Worm (Caenorhabditis elegans) whole organism, L4 larva: ENCODE results near the gene C16C8.25.
A peak's percentile ranks its signal among the peaks of the same experiment; 100 is the strongest.

Experiments
- D1046.2 ChIP-seq: fragments of 200-800 bp; sonication (Bioruptor generic); IDR thresholded peaks from 2 replicates; pipeline ENCODE4 v1.3.6; 2022; ENCODE audit warnings: missing genetic modification characterization, missing compliant biosample characterization
- F37D6.2 ChIP-seq: sonication (generic microtip); optimal IDR thresholded peaks from 2 replicates; lab custom pipeline; 2016; ENCODE audit warnings: mild to moderate bottlenecking, missing genetic modification characterization, missing compliant biosample characterization
- F44E2.7 ChIP-seq: fragments of 200-800 bp; sonication (Bioruptor generic); IDR thresholded peaks from 2 replicates; pipeline ENCODE4 v2.1.2; 2022; ENCODE audit warnings: missing genetic modification characterization, missing compliant biosample characterization
- R02D3.7 ChIP-seq: fragments of 150-350 bp; sonication (generic microtip); optimal IDR thresholded peaks from 3 replicates; lab custom pipeline; 2014; ENCODE audit warnings: missing biosample characterization, missing genetic modification characterization
- T20F7.1 ChIP-seq: fragments of 200-800 bp; sonication (Bioruptor generic); optimal IDR thresholded peaks from 2 replicates; lab custom pipeline; 2018; ENCODE audit warnings: mild to moderate bottlenecking, missing genetic modification characterization, missing compliant biosample characterization
- Y105C5A.15 ChIP-seq: fragments of 200-800 bp; sonication (Bioruptor generic); IDR thresholded peaks from 2 replicates; pipeline ENCODE4 v1.3.6; 2022; ENCODE audit warnings: missing genetic modification characterization, missing compliant biosample characterization
- Y5F2A.4 ChIP-seq: fragments of 200-800 bp; sonication (Bioruptor generic); optimal IDR thresholded peaks from 2 replicates; lab custom pipeline; 2018; ENCODE audit warnings: mild to moderate bottlenecking, missing genetic modification characterization, missing compliant biosample characterization
- Y75B8A.6 ChIP-seq: fragments of 200-800 bp; sonication (Bioruptor generic); IDR thresholded peaks from 2 replicates; pipeline ENCODE4 v1.3.6; 2022; ENCODE audit warnings: missing genetic modification reagents, missing genetic modification characterization, missing compliant biosample characterization
- ZK546.5 ChIP-seq, 2 experiments: sonication (generic microtip); optimal IDR thresholded peaks; 2 replicates each; lab custom pipeline; 2017; ENCODE audit warnings: missing biosample characterization in 2 of 2, missing genetic modification characterization in 2 of 2
- aha-1 ChIP-seq: fragments of 150-350 bp; peaks from one replicate; lab custom pipeline; 2014; ENCODE audit warnings: missing biosample characterization, missing genetic modification characterization
- aly-2 ChIP-seq: sonication (generic microtip); optimal IDR thresholded peaks from 2 replicates; lab custom pipeline; 2018; ENCODE audit warnings: missing biosample characterization, missing genetic modification characterization
- ceh-32 ChIP-seq: sonication (generic microtip); optimal IDR thresholded peaks from 2 replicates; lab custom pipeline; 2016; ENCODE audit warnings: mild to moderate bottlenecking, missing genetic modification characterization, missing compliant biosample characterization; ENCODE audit not compliant: poor library complexity
- ceh-44 ChIP-seq: fragments of 200-800 bp; sonication (Bioruptor generic); IDR thresholded peaks from 2 replicates; pipeline ENCODE4 v1.3.6; 2022; ENCODE audit warnings: missing genetic modification reagents, missing genetic modification characterization, missing compliant biosample characterization
- ctbp-1 ChIP-seq: fragments of 200-800 bp; sonication (Bioruptor generic); IDR thresholded peaks from 2 replicates; pipeline ENCODE4 v1.3.6; 2022; ENCODE audit warnings: missing genetic modification reagents, missing genetic modification characterization, missing compliant biosample characterization
- daf-16 ChIP-seq, 3 experiments: sonication (generic microtip); optimal IDR thresholded peaks; 2 replicates each; lab custom pipeline; 2016 to 2017; ENCODE audit warnings: missing genetic modification characterization in 3 of 3, missing genetic modification reagents in 3 of 3, mild to moderate bottlenecking in 2 of 3, missing compliant biosample characterization in 2 of 3, missing biosample characterization in 1 of 3, moderate library complexity in 1 of 3
- daf-8 ChIP-seq: fragments of 200-800 bp; sonication (Bioruptor generic); IDR thresholded peaks from 2 replicates; pipeline ENCODE4 v1.3.6; 2022; ENCODE audit warnings: missing genetic modification characterization, missing compliant biosample characterization
- dmd-6 ChIP-seq: fragments of 200-800 bp; sonication (Bioruptor generic); IDR thresholded peaks from 2 replicates; pipeline ENCODE4 v1.3.6; 2022; ENCODE audit warnings: missing genetic modification reagents, missing genetic modification characterization, missing compliant biosample characterization
- duxl-1 ChIP-seq: sonication (generic microtip); optimal IDR thresholded peaks from 2 replicates; lab custom pipeline; 2016; ENCODE audit warnings: mild to moderate bottlenecking, missing genetic modification characterization, moderate library complexity, missing compliant biosample characterization; ENCODE audit not compliant: poor library complexity
- dve-1 ChIP-seq: sonication (generic microtip); optimal IDR thresholded peaks from 2 replicates; lab custom pipeline; 2017; ENCODE audit warnings: antibody characterized with exemption, mild to moderate bottlenecking, missing genetic modification characterization, missing compliant biosample characterization; ENCODE audit not compliant: insufficient read depth
- egl-27 ChIP-seq: sonication (generic microtip); optimal IDR thresholded peaks from 3 replicates; lab custom pipeline; 2017; ENCODE audit warnings: missing biosample characterization, missing genetic modification reagents, missing genetic modification characterization
- fkh-10 ChIP-seq: fragments of 150-350 bp; optimal IDR thresholded peaks from 2 replicates; lab custom pipeline; 2014; ENCODE audit warnings: missing biosample characterization, missing genetic modification reagents, missing genetic modification characterization
- fos-1 ChIP-seq: fragments of 150-350 bp; optimal IDR thresholded peaks from 2 replicates; lab custom pipeline; 2014; ENCODE audit warnings: missing biosample characterization, missing genetic modification characterization
- hif-1 ChIP-seq, 2 experiments: sonication (generic microtip); optimal IDR thresholded peaks; 2 replicates each; lab custom pipeline; 2016 to 2017; ENCODE audit warnings: missing compliant biosample characterization in 2 of 2, missing genetic modification characterization in 2 of 2, missing genetic modification reagents in 2 of 2, missing genotype in 2 of 2, mild to moderate bottlenecking in 1 of 2
- hlh-11 ChIP-seq: fragments of 200-800 bp; sonication (Bioruptor generic); optimal IDR thresholded peaks from 2 replicates; lab custom pipeline; 2018; ENCODE audit warnings: mild to moderate bottlenecking, missing genetic modification characterization, missing compliant biosample characterization
- lim-7 ChIP-seq: fragments of 200-800 bp; sonication (Bioruptor generic); IDR thresholded peaks from 2 replicates; pipeline ENCODE4 v1.3.6; 2022; ENCODE audit warnings: missing genetic modification characterization, missing compliant biosample characterization
- lin-29 ChIP-seq: fragments of 200-800 bp; sonication (Bioruptor generic); IDR thresholded peaks from 2 replicates; pipeline ENCODE4 v1.3.6; 2022; ENCODE audit warnings: missing genetic modification reagents, missing genetic modification characterization, missing compliant biosample characterization
- madf-9 ChIP-seq: fragments of 200-800 bp; sonication (Bioruptor generic); conservative IDR thresholded peaks from 2 replicates; pipeline ENCODE4 v1.3.6; 2022; ENCODE audit warnings: missing genetic modification reagents, missing genetic modification characterization, missing compliant biosample characterization
- mdt-29 ChIP-seq: fragments of 200-800 bp; sonication (Bioruptor generic); IDR thresholded peaks from 2 replicates; pipeline ENCODE4 v1.3.6; 2022; ENCODE audit warnings: missing genetic modification reagents, missing genetic modification characterization, missing compliant biosample characterization
- mes-2 ChIP-seq: sonication (generic microtip); optimal IDR thresholded peaks from 2 replicates; lab custom pipeline; 2016; ENCODE audit warnings: missing genotype, mild to moderate bottlenecking, missing genetic modification characterization, missing compliant biosample characterization; ENCODE audit not compliant: poor library complexity, severe bottlenecking
- mxl-2 ChIP-seq: fragments of 200-800 bp; sonication (Bioruptor generic); conservative IDR thresholded peaks from 2 replicates; pipeline ENCODE4 v1.3.6; 2022; ENCODE audit warnings: missing genetic modification reagents, missing genetic modification characterization, missing compliant biosample characterization
- nhr-102 ChIP-seq: sonication (generic microtip); optimal IDR thresholded peaks from 2 replicates; lab custom pipeline; 2016; ENCODE audit warnings: mild to moderate bottlenecking, missing genetic modification characterization, moderate library complexity, missing compliant biosample characterization
- nhr-237 ChIP-seq: sonication (generic microtip); optimal IDR thresholded peaks from 2 replicates; lab custom pipeline; 2017; ENCODE audit warnings: missing biosample characterization, missing genetic modification characterization
- nhr-25 ChIP-seq: sonication (generic microtip); optimal IDR thresholded peaks from 2 replicates; lab custom pipeline; 2017; ENCODE audit warnings: missing genetic modification characterization, mild to moderate bottlenecking, missing compliant biosample characterization, antibody characterized with exemption, moderate library complexity, borderline replicate concordance; ENCODE audit not compliant: insufficient read depth
- nhr-28 ChIP-seq: fragments of 150-350 bp; optimal IDR thresholded peaks from 2 replicates; lab custom pipeline; 2014; ENCODE audit warnings: missing biosample characterization, missing genetic modification characterization
- nhr-42 ChIP-seq: fragments of 200-800 bp; sonication (Bioruptor generic); IDR thresholded peaks from 2 replicates; pipeline ENCODE4 v1.3.6; 2022; ENCODE audit warnings: missing genetic modification characterization, missing compliant biosample characterization
- nhr-6 ChIP-seq: fragments of 150-350 bp; optimal IDR thresholded peaks from 2 replicates; lab custom pipeline; 2014; ENCODE audit warnings: missing biosample characterization, missing genetic modification characterization
- nhr-76 ChIP-seq: fragments of 150-350 bp; optimal IDR thresholded peaks from 2 replicates; lab custom pipeline; 2014; ENCODE audit warnings: missing biosample characterization, missing genetic modification characterization
- php-3 ChIP-seq: fragments of 200-800 bp; sonication (Bioruptor generic); IDR thresholded peaks from 2 replicates; pipeline ENCODE4 v1.3.6; 2022; ENCODE audit warnings: missing genetic modification reagents, missing genetic modification characterization, missing compliant biosample characterization
- rbr-2 ChIP-seq: sonication (generic microtip); optimal IDR thresholded peaks from 2 replicates; lab custom pipeline; 2016; ENCODE audit warnings: missing genotype, missing genetic modification characterization, missing compliant biosample characterization
- saeg-2 ChIP-seq: fragments of 200-800 bp; sonication (Bioruptor generic); IDR thresholded peaks from 2 replicates; pipeline ENCODE4 v1.3.6; 2022; ENCODE audit warnings: missing genetic modification reagents, missing genetic modification characterization, missing compliant biosample characterization
- sdz-12 ChIP-seq: fragments of 200-800 bp; sonication (Bioruptor generic); optimal IDR thresholded peaks from 2 replicates; lab custom pipeline; 2018; ENCODE audit warnings: mild to moderate bottlenecking, missing genetic modification characterization, missing compliant biosample characterization
- set-16 ChIP-seq: fragments of 200-800 bp; sonication (Bioruptor generic); IDR thresholded peaks from 2 replicates; pipeline ENCODE4 v1.3.6; 2022; ENCODE audit warnings: missing genetic modification reagents, missing genetic modification characterization, missing compliant biosample characterization
- skn-1 ChIP-seq: fragments of 150-350 bp; optimal IDR thresholded peaks from 2 replicates; lab custom pipeline; 2014; ENCODE audit warnings: missing biosample characterization, missing genetic modification characterization
- snpc-1.2 ChIP-seq: fragments of 200-800 bp; sonication (Bioruptor generic); IDR thresholded peaks from 2 replicates; pipeline ENCODE4 v1.3.6; 2022; ENCODE audit warnings: missing genetic modification reagents, missing genetic modification characterization, missing compliant biosample characterization
- spr-3 ChIP-seq: fragments of 200-800 bp; sonication (Bioruptor generic); optimal IDR thresholded peaks from 2 replicates; lab custom pipeline; 2018; ENCODE audit warnings: mild to moderate bottlenecking, missing genetic modification characterization, missing compliant biosample characterization
- tag-97 ChIP-seq: fragments of 200-800 bp; sonication (Bioruptor generic); IDR thresholded peaks from 2 replicates; pipeline ENCODE4 v1.3.6; 2022; ENCODE audit warnings: missing genetic modification characterization, missing compliant biosample characterization
- unc-39 ChIP-seq: sonication (generic microtip); optimal IDR thresholded peaks from 2 replicates; lab custom pipeline; 2017; ENCODE audit warnings: missing biosample characterization, missing genetic modification characterization
- zip-11 ChIP-seq: fragments of 200-800 bp; sonication (Bioruptor generic); IDR thresholded peaks from 2 replicates; pipeline ENCODE4 v1.3.6; 2022; ENCODE audit warnings: missing genetic modification characterization, missing compliant biosample characterization
- zip-2 ChIP-seq: fragments of 150-350 bp; optimal IDR thresholded peaks from 2 replicates; lab custom pipeline; 2014; ENCODE audit warnings: missing biosample characterization, missing genetic modification characterization
- ztf-7 ChIP-seq: fragments of 150-350 bp; optimal IDR thresholded peaks from 2 replicates; lab custom pipeline; 2014; ENCODE audit warnings: missing biosample characterization, missing genetic modification characterization

The C16C8.25 gene

ce11 chrII:3439244-3439698 is 9.8 kb upstream of the C16C8.25 start:
- TF ChIP-seq sdz-12 (GFP tag; lab: Kevin White, UChicago) (peak; percentile 40), nhr-6 (tag; lab: Kevin White, UChicago) (no peak), lin-29 (no peak), T20F7.1 (GFP tag; lab: Kevin White, UChicago) (no peak), F44E2.7 (GFP tag; lab: Robert Waterston, UW) (peak; percentile 77; the same call in 1 of the 2 replicates), nhr-25 (tag; lab: Kevin White, UChicago) (no peak), set-16 (peak; percentile 95), mxl-2 (GFP tag; lab: Robert Waterston, UW) (no peak), aly-2 (tag; lab: Kevin White, UChicago) (no peak), Y105C5A.15 (peak; percentile 84; the same call in 1 of the 2 replicates), nhr-237 (tag; lab: Kevin White, UChicago) (no peak), egl-27 (no peak), fos-1 (no peak), ZK546.5 (tag; optimal IDR thresholded peaks at IDR 0.05; lab: Kevin White, UChicago) (no peak), ceh-44 (GFP tag; lab: Robert Waterston, UW) (peak; percentile 54; the same call in 1 of the 2 replicates), mes-2 (peak; percentile 37), hlh-11 (tag; lab: Kevin White, UChicago) (peak; percentile 81), madf-9 (GFP tag; lab: Robert Waterston, UW) (peak; percentile 26; the same call in 1 of the 2 replicates), snpc-1.2 (peak; percentile 80; the same call in 1 of the 2 replicates), ctbp-1 (GFP tag; lab: Robert Waterston, UW) (peak; percentile 67), nhr-102 (tag; lab: Kevin White, UChicago) (peak; percentile 50), F37D6.2 (no peak), dve-1 (tag; lab: Kevin White, UChicago) (peak; percentile 55), zip-2 (no peak), nhr-76 (tag; lab: Kevin White, UChicago) (no peak), Y5F2A.4 (GFP tag; lab: Kevin White, UChicago) (peak; percentile 59), D1046.2 (peak; percentile 77; the same call in 1 of the 2 replicates), fkh-10 (no peak), daf-8 (GFP tag; lab: Robert Waterston, UW) (no peak), unc-39 (tag; lab: Kevin White, UChicago) (no peak), daf-16 (GFP tag; optimal IDR thresholded peaks at IDR 0.05; lab: Kevin White, UChicago) (peak; percentile 63 to 90), daf-16 (tag; optimal IDR thresholded peaks at IDR 0.05; lab: Kevin White, UChicago) (peak; percentile 76), mdt-29 (GFP tag; lab: Robert Waterston, UW) (peak; percentile 86), tag-97 (GFP tag; lab: Robert Waterston, UW) (no peak), R02D3.7 (tag; lab: Kevin White, UChicago) (no peak), dmd-6 (GFP tag; lab: Robert Waterston, UW) (peak; percentile 81), spr-3 (GFP tag; lab: Kevin White, UChicago) (peak; percentile 62), rbr-2 (peak; percentile 48), aha-1 (tag; lab: Kevin White, UChicago) (peak; percentile 71), duxl-1 (peak; percentile 73), skn-1 (tag; lab: Kevin White, UChicago) (no peak), zip-11 (GFP tag; lab: Robert Waterston, UW) (no peak), hif-1 (tag; optimal IDR thresholded peaks at IDR 0.05; lab: Kevin White, UChicago) (peak in 1 of 2 experiments; percentile 52), Y75B8A.6 (GFP tag; lab: Robert Waterston, UW) (no peak; the same call in 1 of the 2 replicates), nhr-28 (peak; percentile 68), nhr-42 (GFP tag; lab: Robert Waterston, UW) (no peak), php-3 (GFP tag; lab: Robert Waterston, UW) (peak; percentile 77), ceh-32 (tag; lab: Kevin White, UChicago) (no peak), ztf-7 (tag; lab: Kevin White, UChicago) (no peak), saeg-2 (GFP tag; lab: Robert Waterston, UW) (peak; percentile 53; the same call in 1 of the 2 replicates), lim-7 (GFP tag; lab: Robert Waterston, UW) (peak; percentile 72; the same call in 1 of the 2 replicates)
